Fruit fly (Drosophila melanogaster) whole organism, adult: ENCODE results near the gene Cpr66Cb.

Source experiments
- CG11617 ChIP-seq: fragments of 200-800 bp; sonication (Bioruptor generic); optimal IDR thresholded peaks from 2 replicates; lab custom pipeline; 2017; ENCODE audit warnings: mild to moderate bottlenecking, missing biosample characterization, missing genetic modification reagents, missing genetic modification characterization
- CG12768 ChIP-seq: fragments of 200-800 bp; sonication (Bioruptor generic); optimal IDR thresholded peaks from 2 replicates; lab custom pipeline; 2017; ENCODE audit warnings: missing biosample characterization, missing genetic modification characterization, mild to moderate bottlenecking, moderate library complexity, missing genetic modification reagents
- CG14711 ChIP-seq: fragments of 200-800 bp; sonication (Bioruptor generic); optimal IDR thresholded peaks from 2 replicates; lab custom pipeline; 2018; ENCODE audit warnings: missing biosample characterization, mild to moderate bottlenecking, missing genetic modification characterization, moderate library complexity
- CG5204 ChIP-seq: fragments of 200-800 bp; sonication (Bioruptor generic); optimal IDR thresholded peaks from 2 replicates; lab custom pipeline; 2016; ENCODE audit warnings: missing biosample characterization, missing genetic modification characterization
- CG7045 ChIP-seq: fragments of 200-800 bp; sonication (Bioruptor generic); optimal IDR thresholded peaks from 2 replicates; lab custom pipeline; 2017; ENCODE audit warnings: missing biosample characterization, mild to moderate bottlenecking, missing genetic modification characterization
- CG7101 ChIP-seq: fragments of 200-800 bp; sonication (Bioruptor generic); optimal IDR thresholded peaks from 2 replicates; lab custom pipeline; 2018; ENCODE audit warnings: missing biosample characterization, mild to moderate bottlenecking, missing genetic modification characterization, moderate library complexity
- Mnt ChIP-seq: fragments of 200-800 bp; sonication (Bioruptor generic); optimal IDR thresholded peaks from 2 replicates; lab custom pipeline; 2016; ENCODE audit warnings: missing biosample characterization, mild to moderate bottlenecking, missing genetic modification characterization
- bab1 ChIP-seq: fragments of 200-800 bp; sonication (Bioruptor generic); optimal IDR thresholded peaks from 3 replicates; lab custom pipeline; 2019; ENCODE audit warnings: missing biosample characterization, mild to moderate bottlenecking, missing genetic modification characterization, moderate library complexity
- cic ChIP-seq: fragments of 200-800 bp; sonication (Bioruptor generic); optimal IDR thresholded peaks from 2 replicates; lab custom pipeline; 2017; ENCODE audit warnings: missing biosample characterization, mild to moderate bottlenecking, missing genetic modification characterization, moderate library complexity
- cnc ChIP-seq, 2 experiments: fragments of >200 bp; optimal IDR thresholded peaks; 2 replicates each; lab custom pipeline; 2017
- kay ChIP-seq: fragments of 200-800 bp; sonication (Bioruptor generic); peaks from one replicate; lab custom pipeline; 2016; ENCODE audit warnings: missing biosample characterization, missing genetic modification characterization, borderline replicate concordance
- pad ChIP-seq: fragments of 200-800 bp; sonication (Bioruptor generic); optimal IDR thresholded peaks from 3 replicates; lab custom pipeline; 2017; ENCODE audit warnings: missing biosample characterization, missing genetic modification characterization, mild to moderate bottlenecking, moderate library complexity, missing genetic modification reagents
- tj ChIP-seq: fragments of 200-800 bp; sonication (Bioruptor generic); optimal IDR thresholded peaks from 3 replicates; lab custom pipeline; 2017; ENCODE audit warnings: missing biosample characterization, mild to moderate bottlenecking, missing genetic modification characterization, moderate library complexity

DNA sequence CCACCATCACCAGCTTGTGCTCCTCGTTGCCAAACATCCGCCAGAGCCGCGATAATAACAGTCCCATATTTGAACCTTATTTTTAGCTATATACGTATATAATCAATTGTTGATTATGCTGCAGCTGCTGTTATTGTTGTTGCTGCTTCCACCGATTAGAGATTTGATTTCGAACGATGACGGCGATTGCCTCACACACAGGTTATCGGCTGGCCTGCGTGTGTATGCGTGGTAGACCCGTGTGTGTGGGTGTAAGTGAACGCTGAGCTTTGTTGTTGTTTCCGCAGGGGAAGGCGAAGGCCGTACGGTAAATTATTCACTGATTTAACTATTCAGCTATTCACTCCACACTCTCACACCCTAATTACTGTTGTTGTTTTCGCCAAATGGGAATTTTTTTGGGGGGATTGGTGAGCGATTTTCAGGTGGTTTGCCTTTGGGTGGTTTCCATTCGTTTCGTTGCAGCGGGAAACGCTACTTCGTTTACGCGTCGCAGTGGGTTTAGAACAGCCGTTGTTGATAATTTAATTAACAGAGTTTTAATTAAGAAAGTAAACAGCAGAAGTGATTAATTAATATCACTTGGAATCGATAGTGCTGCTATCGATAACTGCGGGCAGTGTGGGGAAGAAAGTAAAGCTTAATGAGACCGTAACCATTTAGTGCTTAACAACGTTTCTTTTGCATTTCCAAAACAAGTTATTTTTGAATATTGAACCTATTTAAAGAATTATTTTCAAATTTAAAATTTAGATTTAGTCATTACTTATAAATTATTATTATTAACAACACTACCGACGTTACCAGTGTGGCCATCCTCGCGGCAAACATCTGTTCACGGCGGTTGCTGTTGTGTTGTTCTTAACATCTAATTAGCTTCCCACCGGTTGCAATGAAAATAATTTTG, 37.0 kb upstream of the Cpr66Cb start, which contains the start of the genes Arl5 and CG13671:
- TF ChIP-seq bab1 (GFP tag; lab: Kevin White, UChicago) (peak; percentile 84), CG14711 (tag; lab: Kevin White, UChicago) (peak; percentile 83), CG5204 (GFP tag; lab: Kevin White, UChicago) (no peak), cnc (optimal IDR thresholded peaks at IDR 0.05; lab: Kevin White, UChicago) (no peak), CG12768 (GFP tag; lab: Kevin White, UChicago) (peak; percentile 57), pad (GFP tag; lab: Kevin White, UChicago) (peak; percentile 100), CG11617 (peak; percentile 82), tj (GFP tag; lab: Kevin White, UChicago) (peak; percentile 31), cic (peak; percentile 54), Mnt (GFP tag; lab: Kevin White, UChicago) (peak; percentile 32), kay (no peak), CG7045 (GFP tag; lab: Kevin White, UChicago) (peak; percentile 66), CG7101 (tag; lab: Kevin White, UChicago) (peak; percentile 80)
